Fruit fly (Drosophila melanogaster): Measurements from ENCODE around the gene CG11333.
A peak's percentile ranks its signal among the peaks of the same experiment; 100 is the strongest.

Gene CG11333

DNA sequence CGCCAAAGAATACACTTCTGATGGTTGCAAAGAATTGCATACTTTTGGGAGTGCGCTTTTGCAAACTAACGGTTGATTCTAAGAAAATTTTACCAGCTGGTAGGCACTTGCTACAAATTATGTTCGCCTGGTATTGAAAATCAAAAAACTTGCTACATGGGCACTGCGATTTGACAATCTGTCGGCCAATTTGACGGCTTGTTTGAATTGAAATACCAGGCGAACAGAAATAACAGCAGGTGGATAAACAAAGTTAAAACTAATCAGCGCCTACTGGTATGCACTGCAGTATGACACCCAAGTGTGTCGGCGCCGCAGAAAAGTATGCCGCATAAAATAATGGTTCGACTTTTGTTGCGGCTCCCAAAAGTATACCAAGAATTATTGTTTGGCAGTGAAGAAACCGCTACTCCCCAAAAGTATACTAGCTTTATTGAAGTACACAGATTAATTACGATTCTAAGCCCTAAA, 5.1 kb upstream of the CG11333 start:
- 0 out of 4 replicates have a peak, but pooled peaks have one; percentile 27 for TF ChIP-seq Dll (GFP tag; IDR thresholded peaks at IDR 0.05; ENCODE audit: partially characterized antibody)
- peak; percentile 44 for TF ChIP-seq hkb (optimal IDR thresholded peaks at IDR 0.05)
- no peak for TF ChIP-seq hkb (GFP tag; IDR thresholded peaks at IDR 0.05)
- TF ChIP-seq CG33213 (GFP tag; optimal IDR thresholded peaks at IDR 0.05): peak; percentile 42
- peak; percentile 52; the same call in 1 of the 2 replicates for TF ChIP-seq CG17612 (GFP tag; IDR thresholded peaks at IDR 0.05)
- TF ChIP-seq nau (GFP tag; optimal IDR thresholded peaks at IDR 0.05): no peak
- TF ChIP-seq Ets97D (GFP tag; optimal IDR thresholded peaks at IDR 0.05): peak; percentile 40
- peak; percentile 66 for TF ChIP-seq Myb (GFP tag; optimal IDR thresholded peaks at IDR 0.05)
- peak; percentile 78 for TF ChIP-seq Med (GFP tag)
- peak; percentile 75 for TF ChIP-seq CG10462 (GFP tag; optimal IDR thresholded peaks at IDR 0.05)
- no peak for TF ChIP-seq CG8359 (GFP tag; optimal IDR thresholded peaks at IDR 0.05; ENCODE audit: borderline replicate concordance)
- peak; percentile 63; the same call in 1 of the 4 replicates for TF ChIP-seq chinmo (GFP tag; IDR thresholded peaks at IDR 0.05; ENCODE audit: partially characterized antibody)
- peak; percentile 62 for TF ChIP-seq sd (tag; optimal IDR thresholded peaks at IDR 0.05)
- peak; percentile 60 for TF ChIP-seq CG42726 (GFP tag; IDR thresholded peaks at IDR 0.05; ENCODE audit: partially characterized antibody)
- TF ChIP-seq Dp (GFP tag; optimal IDR thresholded peaks at IDR 0.05): peak; percentile 75
- peak; percentile 86 for TF ChIP-seq E2f2 (GFP tag; IDR thresholded peaks at IDR 0.05)
- TF ChIP-seq CG31224 (GFP tag; IDR thresholded peaks at IDR 0.05): peak; percentile 99
- peak; percentile 59 for TF ChIP-seq bbx (GFP tag; IDR thresholded peaks at IDR 0.05; ENCODE audit: partially characterized antibody)
- 0 out of 2 replicates have a peak, but pooled peaks have one; percentile 6 for TF ChIP-seq vvl (GFP tag; IDR thresholded peaks at IDR 0.05)
- 0 out of 2 replicates have a peak, but pooled peaks have one; percentile 30 for TF ChIP-seq tna (GFP tag; IDR thresholded peaks at IDR 0.05; ENCODE audit: partially characterized antibody)
- peak; percentile 25; the same call in 1 of the 2 replicates for TF ChIP-seq hbn (GFP tag; IDR thresholded peaks at IDR 0.05; ENCODE audit: partially characterized antibody)
- peak; percentile 51 for TF ChIP-seq Tbp (GFP tag; optimal IDR thresholded peaks at IDR 0.05)
- TF ChIP-seq CoRest (tag; optimal IDR thresholded peaks at IDR 0.05): peak; percentile 34
- TF ChIP-seq amos (GFP tag; IDR thresholded peaks at IDR 0.05; ENCODE audit: partially characterized antibody): peak; percentile 26; the same call in 1 of the 2 replicates
- TF ChIP-seq E2f1 (GFP tag; IDR thresholded peaks at IDR 0.05): no peak
- peak; percentile 35; the same call in 1 of the 2 replicates for TF ChIP-seq inv (GFP tag; IDR thresholded peaks at IDR 0.05; ENCODE audit: partially characterized antibody)
- TF ChIP-seq CG13287 (GFP tag; IDR thresholded peaks at IDR 0.05; ENCODE audit: partially characterized antibody): peak; percentile 65
- TF ChIP-seq Stat92E (GFP tag; optimal IDR thresholded peaks at IDR 0.05): peak in 1 of 3 experiments; percentile 95
- peak; percentile 13; the same call in 1 of the 2 replicates for TF ChIP-seq nerfin-2 (GFP tag; IDR thresholded peaks at IDR 0.05; ENCODE audit: partially characterized antibody)
- peak; percentile 47; the same call in 1 of the 2 replicates for TF ChIP-seq chm (GFP tag; IDR thresholded peaks at IDR 0.05)
- TF ChIP-seq CG17186 (GFP tag; optimal IDR thresholded peaks at IDR 0.05): peak; percentile 1
- peak; percentile 12 for TF ChIP-seq nmo (GFP tag; optimal IDR thresholded peaks at IDR 0.05)
- peak; percentile 10 for TF ChIP-seq CG13624 (GFP tag; optimal IDR thresholded peaks at IDR 0.05)
- peak; percentile 31; the same call in 1 of the 3 replicates for TF ChIP-seq CG34224 (GFP tag; IDR thresholded peaks at IDR 0.05; ENCODE audit: partially characterized antibody)
- peak; percentile 96 for TF ChIP-seq CG8290 (GFP tag; optimal IDR thresholded peaks at IDR 0.05)
- peak; percentile 65 to 86 for TF ChIP-seq CG8290 (tag; optimal IDR thresholded peaks at IDR 0.05)
- TF ChIP-seq B-H1 (GFP tag; IDR thresholded peaks at IDR 0.05): no peak
- no peak for TF ChIP-seq ro (GFP tag; IDR thresholded peaks at IDR 0.05)
- peak; percentile 1 for TF ChIP-seq CG2202 (tag; optimal IDR thresholded peaks at IDR 0.05)
- no peak for TF ChIP-seq CG7745 (tag; optimal IDR thresholded peaks at IDR 0.05)
- TF ChIP-seq knrl (GFP tag; IDR thresholded peaks at IDR 0.05; ENCODE audit: partially characterized antibody): peak; percentile 31; the same call in 1 of the 3 replicates
- peak; percentile 57 for TF ChIP-seq Hmr (GFP tag; optimal IDR thresholded peaks at IDR 0.05)
- TF ChIP-seq CTCF (GFP tag; optimal IDR thresholded peaks at IDR 0.05): peak; percentile 20
- TF ChIP-seq CG6791 (GFP tag; IDR thresholded peaks at IDR 0.05; ENCODE audit: partially characterized antibody): peak; percentile 58; the same call in 1 of the 3 replicates
- TF ChIP-seq Pdp1 (GFP tag; optimal IDR thresholded peaks at IDR 0.05): no peak
- no peak for TF ChIP-seq CG32772 (GFP tag; IDR thresholded peaks at IDR 0.05)
- peak; percentile 35 for TF ChIP-seq sens (GFP tag)
- TF ChIP-seq Lhr (GFP tag; optimal IDR thresholded peaks at IDR 0.05): peak; percentile 98
